Worm (Caenorhabditis elegans) whole organism, L1 larva: Measurements from ENCODE around the gene acr-8.

Source experiments
- C34B4.2 ChIP-seq: sonication (generic microtip); optimal IDR thresholded peaks from 2 replicates; lab custom pipeline; 2017; ENCODE audit warnings: mild to moderate bottlenecking, missing genetic modification characterization, missing compliant biosample characterization
- aha-1 ChIP-seq: fragments of 150-350 bp; optimal IDR thresholded peaks from 2 replicates; lab custom pipeline; 2014; ENCODE audit warnings: missing biosample characterization, missing genetic modification characterization
- aly-2 ChIP-seq: fragments of 150-350 bp; optimal IDR thresholded peaks from 2 replicates; lab custom pipeline; 2014; ENCODE audit warnings: missing biosample characterization, missing genetic modification characterization
- blmp-1 ChIP-seq: fragments of 150-350 bp; optimal IDR thresholded peaks from 2 replicates; lab custom pipeline; 2014; ENCODE audit warnings: missing biosample characterization, missing genetic modification characterization
- ceh-8 ChIP-seq: fragments of 200-800 bp; sonication (Bioruptor generic); optimal IDR thresholded peaks from 2 replicates; lab custom pipeline; 2018; ENCODE audit warnings: mild to moderate bottlenecking, missing genetic modification characterization, moderate library complexity, missing compliant biosample characterization
- ceh-88 ChIP-seq: fragments of 200-800 bp; sonication (Bioruptor generic); IDR thresholded peaks from 2 replicates; pipeline ENCODE4 v1.3.6; 2022; ENCODE audit warnings: missing genetic modification characterization, missing compliant biosample characterization
- dpl-1 ChIP-seq, 3 experiments: fragments of 150-350 bp in 2 of 3; sonication (generic microtip) in 1 of 3; optimal IDR thresholded peaks; 2 replicates each; lab custom pipeline; 2014 to 2017; ENCODE audit warnings: missing biosample characterization in 3 of 3, missing genetic modification characterization in 3 of 3, missing genetic modification reagents in 3 of 3
- dsc-1 ChIP-seq: sonication (generic microtip); optimal IDR thresholded peaks from 2 replicates; lab custom pipeline; 2016; ENCODE audit warnings: mild to moderate bottlenecking, missing genetic modification characterization, missing compliant biosample characterization
- efl-1 ChIP-seq, 4 experiments: fragments of 150-350 bp; optimal IDR thresholded peaks in 3 of 4; peaks in 1 of 4; 1 replicate in 1 of 4; 2 replicates in 3 of 4; lab custom pipeline; 2014; ENCODE audit warnings: missing biosample characterization in 2 of 4, missing genetic modification characterization in 2 of 4, missing genetic modification reagents in 2 of 4
- efl-3 ChIP-seq: fragments of 200-800 bp; sonication (Bioruptor generic); optimal IDR thresholded peaks from 2 replicates; lab custom pipeline; 2018; ENCODE audit warnings: mild to moderate bottlenecking, missing genetic modification characterization, missing compliant biosample characterization
- egl-13 ChIP-seq: sonication (generic microtip); optimal IDR thresholded peaks from 2 replicates; lab custom pipeline; 2016; ENCODE audit warnings: missing genotype, missing genetic modification reagents, missing genetic modification characterization, missing compliant biosample characterization
- elt-2 ChIP-seq: sonication (generic microtip); optimal IDR thresholded peaks from 2 replicates; lab custom pipeline; 2016; ENCODE audit warnings: missing genetic modification characterization, mild to moderate bottlenecking, inconsistent platforms, missing compliant biosample characterization, missing genetic modification reagents
- ets-5 ChIP-seq: fragments of 200-800 bp; sonication (Bioruptor generic); IDR thresholded peaks from 2 replicates; pipeline ENCODE4 v1.3.6; 2022; ENCODE audit warnings: missing genetic modification characterization, missing compliant biosample characterization
- fkh-4 ChIP-seq: sonication (generic microtip); optimal IDR thresholded peaks from 2 replicates; lab custom pipeline; 2016; ENCODE audit warnings: missing compliant biosample characterization, missing genetic modification characterization, borderline replicate concordance
- fos-1 ChIP-seq: fragments of 150-350 bp; optimal IDR thresholded peaks from 2 replicates; lab custom pipeline; 2014; ENCODE audit warnings: missing biosample characterization, missing genetic modification characterization
- hlh-4 ChIP-seq: sonication (generic microtip); optimal IDR thresholded peaks from 2 replicates; lab custom pipeline; 2016; ENCODE audit warnings: mild to moderate bottlenecking, missing genetic modification characterization, missing compliant biosample characterization
- lin-14 ChIP-seq: fragments of 200-800 bp; sonication (Bioruptor generic); optimal IDR thresholded peaks from 2 replicates; lab custom pipeline; 2018; ENCODE audit warnings: mild to moderate bottlenecking, missing genetic modification characterization, moderate library complexity, missing compliant biosample characterization
- lin-35 ChIP-seq, 2 experiments: fragments of 150-350 bp; optimal IDR thresholded peaks; 2 replicates each; lab custom pipeline; 2014; ENCODE audit warnings: missing biosample characterization in 2 of 2, missing genetic modification characterization in 2 of 2, missing genetic modification reagents in 2 of 2
- mef-2 ChIP-seq: fragments of 150-350 bp; optimal IDR thresholded peaks from 2 replicates; lab custom pipeline; 2014; ENCODE audit warnings: missing biosample characterization, missing genetic modification characterization
- mep-1 ChIP-seq: fragments of 150-350 bp; optimal IDR thresholded peaks from 2 replicates; lab custom pipeline; 2014; ENCODE audit warnings: missing biosample characterization, missing genetic modification characterization
- nhr-19 ChIP-seq: fragments of 200-800 bp; sonication (Bioruptor generic); conservative IDR thresholded peaks from 2 replicates; pipeline ENCODE4 v1.3.6; 2022; ENCODE audit warnings: missing genetic modification characterization, missing compliant biosample characterization
- nhr-20 ChIP-seq: sonication (generic microtip); optimal IDR thresholded peaks from 2 replicates; lab custom pipeline; 2016; ENCODE audit warnings: mild to moderate bottlenecking, missing genetic modification characterization, missing compliant biosample characterization
- nhr-71 ChIP-seq: sonication (generic microtip); optimal IDR thresholded peaks from 2 replicates; lab custom pipeline; 2016; ENCODE audit warnings: mild to moderate bottlenecking, missing genetic modification characterization, moderate library complexity, missing compliant biosample characterization
- nhr-77 ChIP-seq: fragments of 150-350 bp; optimal IDR thresholded peaks from 2 replicates; lab custom pipeline; 2014; ENCODE audit warnings: missing biosample characterization, missing genetic modification characterization
- nhr-90 ChIP-seq: sonication (generic microtip); optimal IDR thresholded peaks from 2 replicates; lab custom pipeline; 2016; ENCODE audit warnings: mild to moderate bottlenecking, missing genetic modification characterization, missing compliant biosample characterization; ENCODE audit not compliant: poor library complexity
- snu-23 ChIP-seq: sonication (generic microtip); optimal IDR thresholded peaks from 2 replicates; lab custom pipeline; 2016; ENCODE audit warnings: missing genetic modification characterization, missing compliant biosample characterization
- swsn-7 ChIP-seq: sonication (generic microtip); optimal IDR thresholded peaks from 2 replicates; lab custom pipeline; 2016; ENCODE audit warnings: missing genetic modification characterization, missing compliant biosample characterization
- xbp-1 ChIP-seq: sonication (generic microtip); optimal IDR thresholded peaks from 2 replicates; lab custom pipeline; 2016; ENCODE audit warnings: missing genetic modification characterization, missing compliant biosample characterization
- ztf-11 ChIP-seq, 2 experiments: sonication (generic microtip); optimal IDR thresholded peaks; 2 replicates each; lab custom pipeline; 2016 to 2017; ENCODE audit warnings: missing genetic modification characterization in 2 of 2, missing biosample characterization in 1 of 2, missing compliant biosample characterization in 1 of 2

The acr-8 gene

DNA sequence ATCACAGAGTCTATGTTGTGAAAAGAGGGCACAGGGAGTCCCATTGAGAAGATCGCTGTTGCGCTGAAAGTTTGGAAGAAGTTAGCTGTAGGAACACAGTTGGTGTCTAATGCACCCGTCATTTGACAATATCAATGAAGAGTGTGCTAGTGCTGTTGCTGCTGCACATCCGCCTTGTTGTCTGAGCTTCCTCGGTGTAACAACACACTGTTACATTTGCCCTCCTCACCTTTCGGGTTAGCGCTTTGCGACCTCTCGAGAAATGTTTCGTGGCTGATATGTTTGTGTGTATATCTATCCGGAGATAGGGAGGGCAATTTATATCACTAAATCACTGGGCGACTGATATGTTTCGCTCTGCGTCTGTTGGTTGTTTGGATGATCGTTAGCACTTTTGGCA is 18.3 kb upstream of the acr-8 start (continued):
- TF ChIP-seq nhr-19 (peak; percentile 30; the same call in 1 of the 2 replicates), dpl-1 (GFP tag; optimal IDR thresholded peaks at IDR 0.05; lab: Kevin White, UChicago) (no peak), mep-1 (tag; lab: Kevin White, UChicago) (peak; percentile 40), aha-1 (tag; lab: Kevin White, UChicago) (no peak), nhr-20 (tag; lab: Kevin White, UChicago) (peak; percentile 41), lin-35 (GFP tag; optimal IDR thresholded peaks at IDR 0.05; lab: Kevin White, UChicago) (no peak), fos-1 (no peak)

- TF ChIP-seq fkh-4 (tag; lab: Kevin White, UChicago) (no peak), elt-2 (tag; lab: Kevin White, UChicago) (peak; percentile 48)
Observed at ce11 chrX:10395177-10395576, 17.3 kb upstream of the acr-8 start.

DNA sequence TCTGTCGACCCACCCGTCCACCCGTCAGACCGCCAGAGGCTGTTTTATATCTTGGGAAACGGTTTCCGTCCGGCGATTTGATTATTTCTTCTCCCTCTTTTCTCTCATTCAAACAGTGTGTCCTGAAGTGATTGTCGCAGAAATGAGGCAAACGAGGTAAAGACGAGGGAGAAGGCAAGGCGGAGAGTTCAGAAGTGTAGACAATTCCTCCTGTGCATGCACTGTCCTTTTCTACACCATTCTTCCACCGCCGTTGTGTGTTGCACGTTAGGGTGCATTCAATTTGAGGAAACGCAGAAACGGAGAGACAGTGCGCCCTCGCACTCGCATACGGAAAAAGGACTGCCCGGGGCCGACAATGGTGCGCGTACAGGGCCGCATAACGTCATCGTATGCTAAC is 16.9 kb upstream of the acr-8 start:
- peak; percentile 45 for TF ChIP-seq nhr-20 (tag; lab: Kevin White, UChicago)
- peak; percentile 21 for TF ChIP-seq nhr-77 (tag; lab: Kevin White, UChicago)
- TF ChIP-seq nhr-71 (tag; lab: Kevin White, UChicago), result peak; percentile 6
- TF ChIP-seq egl-13 (tag; lab: Kevin White, UChicago), result no peak
- TF ChIP-seq blmp-1 (tag; lab: Kevin White, UChicago), result peak; percentile 47
- 0 out of 2 replicates have a peak, but pooled peaks have one; percentile 6 for TF ChIP-seq nhr-19
- TF ChIP-seq ztf-11 (tag; optimal IDR thresholded peaks at IDR 0.05; lab: Kevin White, UChicago), result peak in 1 of 2 experiments; percentile 26
- TF ChIP-seq swsn-7 (tag; lab: Kevin White, UChicago), result peak; percentile 3
- TF ChIP-seq C34B4.2 (tag; lab: Kevin White, UChicago), result no peak
- TF ChIP-seq ceh-88 (GFP tag; lab: Robert Waterston, UW), result no peak
- TF ChIP-seq nhr-90 (tag; lab: Kevin White, UChicago), result no peak
- TF ChIP-seq mef-2 (tag; lab: Kevin White, UChicago), result no peak
- peak; percentile 58 for TF ChIP-seq mep-1 (tag; lab: Kevin White, UChicago)
- peak; percentile 61 for TF ChIP-seq lin-14 (GFP tag; lab: Kevin White, UChicago)
- TF ChIP-seq snu-23 (GFP tag; lab: Kevin White, UChicago), result peak; percentile 10
- peak in 1 of 2 experiments; percentile 13 for TF ChIP-seq lin-35 (GFP tag; optimal IDR thresholded peaks at IDR 0.05; lab: Kevin White, UChicago)

ce11 chrX:10396509-10397292 is 15.8 kb upstream of the acr-8 start, which contains the start of gene pkn-1:
pkn-1 (plus strand) TSS chrX:10397242.
- TF ChIP-seq mef-2 (tag; lab: Kevin White, UChicago) (no peak), efl-1 (optimal IDR thresholded peaks at IDR 0.05; lab: Kevin White, UChicago) (no peak), efl-1 (GFP tag; optimal IDR thresholded peaks at IDR 0.05 in 1 of 2; lab: Kevin White, UChicago) (peak in 1 of 2 experiments; percentile 2), xbp-1 (tag; lab: Kevin White, UChicago) (no peak), elt-2 (tag; lab: Kevin White, UChicago) (peak; percentile 9), lin-14 (GFP tag; lab: Kevin White, UChicago) (peak; percentile 54), efl-3 (no peak), dsc-1 (no peak)

DNA sequence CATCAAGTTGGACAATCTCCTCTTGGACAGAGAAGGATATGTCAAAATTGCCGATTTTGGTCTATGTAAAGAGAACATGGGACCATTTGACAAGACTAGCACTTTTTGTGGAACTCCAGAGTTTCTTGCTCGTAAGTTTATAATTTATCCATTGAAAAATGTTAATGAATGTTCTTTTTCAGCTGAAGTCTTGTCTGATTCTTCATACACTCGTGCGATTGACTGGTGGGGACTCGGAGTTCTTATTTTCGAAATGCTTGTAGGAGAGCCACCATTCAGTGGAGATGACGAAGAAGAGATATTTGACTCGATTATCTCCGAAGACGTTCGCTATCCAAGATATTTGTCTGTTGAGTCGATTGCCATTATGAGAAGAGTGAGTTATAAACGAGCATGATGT is 11.4 kb upstream of the acr-8 start:
- TF ChIP-seq hlh-4 (tag; lab: Kevin White, UChicago) (no peak), aly-2 (tag; lab: Kevin White, UChicago) (peak; percentile 6), ceh-8 (GFP tag; lab: Kevin White, UChicago) (no peak), dpl-1 (GFP tag; optimal IDR thresholded peaks at IDR 0.05; lab: Kevin White, UChicago) (no peak), ztf-11 (tag; optimal IDR thresholded peaks at IDR 0.05; lab: Kevin White, UChicago) (no peak), ets-5 (GFP tag; lab: Robert Waterston, UW) (no peak), dsc-1 (no peak)
